Worm (Caenorhabditis elegans) whole organism, young adult: ENCODE measurements around the gene nhr-286.

Source experiments
- B0019.2 ChIP-seq: fragments of 200-800 bp; sonication (Bioruptor generic); conservative IDR thresholded peaks from 2 replicates; pipeline ENCODE4 v1.3.6; 2022; ENCODE audit warnings: missing genetic modification reagents, missing genetic modification characterization, missing compliant biosample characterization
- C17E4.6 ChIP-seq: fragments of 200-800 bp; sonication (Bioruptor generic); IDR thresholded peaks from 2 replicates; pipeline ENCODE4 v1.3.6; 2022; ENCODE audit warnings: missing genetic modification reagents, missing genetic modification characterization, missing compliant biosample characterization
- D2030.7 ChIP-seq: fragments of 200-800 bp; sonication (Bioruptor generic); IDR thresholded peaks from 2 replicates; pipeline ENCODE4 v1.3.6; 2022; ENCODE audit warnings: missing genetic modification reagents, missing genetic modification characterization, missing compliant biosample characterization
- F10E7.11 ChIP-seq: sonication (generic microtip); optimal IDR thresholded peaks from 2 replicates; lab custom pipeline; 2017; ENCODE audit warnings: mild to moderate bottlenecking, missing genetic modification characterization, moderate library complexity, missing compliant biosample characterization
- F22D6.2 ChIP-seq: sonication (generic microtip); optimal IDR thresholded peaks from 2 replicates; lab custom pipeline; 2016; ENCODE audit warnings: mild to moderate bottlenecking, missing genetic modification characterization, missing compliant biosample characterization
- F23B12.7 ChIP-seq: sonication (generic microtip); optimal IDR thresholded peaks from 2 replicates; lab custom pipeline; 2017; ENCODE audit warnings: missing genetic modification characterization, mild to moderate bottlenecking, missing compliant biosample characterization, antibody characterized with exemption, moderate library complexity; ENCODE audit not compliant: insufficient read depth
- F37B4.10 ChIP-seq: fragments of 200-800 bp; sonication (Bioruptor generic); IDR thresholded peaks from 2 replicates; pipeline ENCODE4 v1.3.6; 2022; ENCODE audit warnings: missing genetic modification characterization, missing compliant biosample characterization
- F39B2.1 ChIP-seq: fragments of 200-800 bp; sonication (Bioruptor generic); IDR thresholded peaks from 2 replicates; pipeline ENCODE4 v1.3.6; 2022; ENCODE audit warnings: missing genetic modification reagents, missing genetic modification characterization, missing compliant biosample characterization
- F55B11.4 ChIP-seq: sonication (generic microtip); optimal IDR thresholded peaks from 2 replicates; lab custom pipeline; 2016; ENCODE audit warnings: missing compliant biosample characterization, missing genetic modification characterization, borderline replicate concordance; ENCODE audit not compliant: insufficient read depth
- F57C9.4 ChIP-seq: sonication (generic microtip); optimal IDR thresholded peaks from 2 replicates; lab custom pipeline; 2017; ENCODE audit warnings: mild to moderate bottlenecking, missing genetic modification characterization, missing compliant biosample characterization
- K11D2.4 ChIP-seq: fragments of 200-800 bp; sonication (Bioruptor generic); IDR thresholded peaks from 2 replicates; pipeline ENCODE4 v1.3.6; 2022; ENCODE audit warnings: missing genetic modification reagents, missing genetic modification characterization, missing compliant biosample characterization
- Y53G8AR.9 ChIP-seq: fragments of 200-800 bp; sonication (Bioruptor generic); conservative IDR thresholded peaks from 2 replicates; pipeline ENCODE4 v1.3.6; 2022; ENCODE audit warnings: missing genetic modification reagents, missing genetic modification characterization, missing compliant biosample characterization
- Y67H2A.10 ChIP-seq: fragments of 200-800 bp; sonication (Bioruptor generic); conservative IDR thresholded peaks from 2 replicates; pipeline ENCODE4 v1.3.6; 2022; ENCODE audit warnings: missing genetic modification reagents, missing genetic modification characterization, missing compliant biosample characterization
- ZK185.1 ChIP-seq: sonication (generic microtip); optimal IDR thresholded peaks from 2 replicates; lab custom pipeline; 2016; ENCODE audit warnings: mild to moderate bottlenecking, missing genetic modification characterization, missing compliant biosample characterization; ENCODE audit not compliant: poor library complexity, severe bottlenecking
- cebp-1 ChIP-seq, 2 experiments: fragments of 200-800 bp in 1 of 2; sonication (Bioruptor generic) in 1 of 2; sonication (generic microtip) in 1 of 2; IDR thresholded peaks in 1 of 2; optimal IDR thresholded peaks in 1 of 2; 2 replicates each; pipeline versions ENCODE4 v1.3.6 to Lab custom; 2017 to 2022; ENCODE audit warnings: missing compliant biosample characterization in 2 of 2, missing genetic modification characterization in 2 of 2, mild to moderate bottlenecking in 1 of 2, missing genetic modification reagents in 1 of 2, moderate library complexity in 1 of 2
- egrh-3 ChIP-seq: fragments of 200-800 bp; sonication (Bioruptor generic); IDR thresholded peaks from 2 replicates; pipeline ENCODE4 v1.3.6; 2022; ENCODE audit warnings: missing genetic modification reagents, missing genetic modification characterization, missing compliant biosample characterization
- hlh-26 ChIP-seq: fragments of 200-800 bp; sonication (Bioruptor generic); conservative IDR thresholded peaks from 2 replicates; pipeline ENCODE4 v1.3.6; 2022; ENCODE audit warnings: missing genetic modification reagents, missing genetic modification characterization, missing compliant biosample characterization
- lag-1 ChIP-seq: fragments of 200-800 bp; sonication (Bioruptor generic); IDR thresholded peaks from 2 replicates; pipeline ENCODE4 v1.3.6; 2022; ENCODE audit warnings: missing genetic modification reagents, missing genetic modification characterization, missing compliant biosample characterization
- lin-40 ChIP-seq: sonication (generic microtip); optimal IDR thresholded peaks from 2 replicates; lab custom pipeline; 2016; ENCODE audit warnings: missing genetic modification characterization, mild to moderate bottlenecking, missing compliant biosample characterization, missing genotype, missing genetic modification reagents
- lin-54 ChIP-seq: fragments of 200-800 bp; sonication (Bioruptor generic); optimal IDR thresholded peaks from 2 replicates; lab custom pipeline; 2018; ENCODE audit warnings: mild to moderate bottlenecking, missing genetic modification characterization, missing compliant biosample characterization
- lsl-1 ChIP-seq: fragments of 200-800 bp; sonication (Bioruptor generic); optimal IDR thresholded peaks from 2 replicates; lab custom pipeline; 2018; ENCODE audit warnings: mild to moderate bottlenecking, missing genetic modification characterization, moderate library complexity, missing compliant biosample characterization
- lsy-27 ChIP-seq: sonication (generic microtip); optimal IDR thresholded peaks from 2 replicates; lab custom pipeline; 2017; ENCODE audit warnings: missing genetic modification characterization, mild to moderate bottlenecking, missing compliant biosample characterization, antibody characterized with exemption, missing genotype, borderline replicate concordance; ENCODE audit not compliant: insufficient read depth
- mel-28 ChIP-seq: sonication (generic microtip); optimal IDR thresholded peaks from 2 replicates; lab custom pipeline; 2016; ENCODE audit warnings: borderline replicate concordance, mild to moderate bottlenecking, missing genetic modification characterization, missing compliant biosample characterization
- mes-4 ChIP-seq: sonication (generic microtip); optimal IDR thresholded peaks from 2 replicates; lab custom pipeline; 2016; ENCODE audit warnings: missing genotype, missing genetic modification characterization, missing compliant biosample characterization
- nfyb-1 ChIP-seq: fragments of 200-800 bp; sonication (Bioruptor generic); IDR thresholded peaks from 2 replicates; pipeline ENCODE4 v1.3.6; 2022; ENCODE audit warnings: missing genetic modification reagents, missing genetic modification characterization, missing compliant biosample characterization
- nhr-120 ChIP-seq: fragments of 200-800 bp; sonication (Bioruptor generic); IDR thresholded peaks from 2 replicates; pipeline ENCODE4 v1.3.6; 2022; ENCODE audit warnings: missing genetic modification characterization, missing compliant biosample characterization
- nhr-179 ChIP-seq: sonication (generic microtip); optimal IDR thresholded peaks from 2 replicates; lab custom pipeline; 2016; ENCODE audit warnings: mild to moderate bottlenecking, missing genetic modification characterization, missing compliant biosample characterization
- rpc-1 ChIP-seq, 2 experiments: fragments of 150-350 bp in 1 of 2; sonication (generic microtip) in 1 of 2; optimal IDR thresholded peaks; 2 replicates each; lab custom pipeline; 2014 to 2018; ENCODE audit warnings: missing biosample characterization in 1 of 2, missing genetic modification characterization in 1 of 2, missing genetic modification reagents in 1 of 2, missing genotype in 1 of 2
- sdz-38 ChIP-seq: sonication (generic microtip); optimal IDR thresholded peaks from 2 replicates; lab custom pipeline; 2016; ENCODE audit warnings: missing genotype, missing genetic modification characterization, missing compliant biosample characterization
- snpc-1.1 ChIP-seq: sonication (generic microtip); optimal IDR thresholded peaks from 2 replicates; lab custom pipeline; 2017; ENCODE audit warnings: missing genetic modification characterization, mild to moderate bottlenecking, missing compliant biosample characterization, antibody characterized with exemption, moderate library complexity, missing genotype, missing genetic modification reagents; ENCODE audit not compliant: insufficient read depth
- somi-1 ChIP-seq: fragments of 200-800 bp; sonication (Bioruptor generic); optimal IDR thresholded peaks from 2 replicates; lab custom pipeline; 2018; ENCODE audit warnings: mild to moderate bottlenecking, missing genetic modification characterization, missing compliant biosample characterization
- tbp1 ChIP-seq: fragments of 200-800 bp; sonication (Bioruptor generic); optimal IDR thresholded peaks from 2 replicates; lab custom pipeline; 2018; ENCODE audit warnings: mild to moderate bottlenecking, missing genetic modification characterization, missing compliant biosample characterization
- xnd-1 ChIP-seq: sonication (generic microtip); optimal IDR thresholded peaks from 2 replicates; lab custom pipeline; 2016; ENCODE audit warnings: missing genotype, missing genetic modification reagents, missing genetic modification characterization, missing compliant biosample characterization
- ztf-22 ChIP-seq: fragments of 200-800 bp; sonication (Bioruptor generic); optimal IDR thresholded peaks from 2 replicates; lab custom pipeline; 2018; ENCODE audit warnings: mild to moderate bottlenecking, missing genetic modification characterization, moderate library complexity, missing compliant biosample characterization
- ztf-25 ChIP-seq: fragments of 200-800 bp; sonication (Bioruptor generic); IDR thresholded peaks from 2 replicates; pipeline ENCODE4 v1.3.6; 2022; ENCODE audit warnings: missing genetic modification reagents, missing genetic modification characterization, missing compliant biosample characterization

Gene nhr-286

DNA sequence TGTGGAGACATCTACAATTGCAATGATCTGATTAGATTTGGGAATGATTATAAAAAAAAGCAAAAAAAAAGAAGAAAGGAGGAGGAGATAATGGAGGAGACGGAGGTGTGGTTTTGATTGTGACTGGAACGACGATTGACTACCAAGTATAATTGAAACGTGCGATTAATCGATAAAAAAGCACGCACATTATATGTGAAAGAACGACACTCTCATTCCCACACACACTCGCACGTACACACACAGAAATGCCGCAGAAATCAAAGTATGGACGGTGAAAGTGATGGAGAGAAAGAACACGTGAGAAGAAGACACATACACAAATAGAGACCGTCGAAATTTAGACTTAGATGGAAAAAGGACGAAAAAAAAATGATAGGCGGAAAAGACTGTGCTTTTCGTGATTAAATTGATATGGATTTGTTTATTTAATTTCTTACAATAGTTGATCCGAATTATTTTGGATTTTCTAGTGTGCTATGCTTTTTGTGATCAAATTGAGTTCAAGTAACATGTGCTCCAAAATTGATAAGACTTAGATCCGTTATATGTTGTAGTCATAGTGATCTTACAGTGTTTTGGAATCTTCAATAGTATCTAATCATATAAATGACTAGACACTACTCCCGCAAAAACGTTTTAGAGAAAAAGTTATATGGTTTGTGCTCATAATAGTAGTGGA lies 2.5 kb upstream of the nhr-286 start, which contains the start of gene nhr-135 (continued):
- TF ChIP-seq ztf-25 (GFP tag; lab: Robert Waterston, UW) = no peak
- no peak for TF ChIP-seq lag-1 (GFP tag; lab: Robert Waterston, UW)
- TF ChIP-seq ztf-22 = no peak
- peak; percentile 38 for TF ChIP-seq ZK185.1 (tag; lab: Kevin White, UChicago)
- no peak for TF ChIP-seq F55B11.4 (tag; lab: Kevin White, UChicago)
- TF ChIP-seq sdz-38 = no peak
- TF ChIP-seq cebp-1 (GFP tag; IDR thresholded peaks at IDR 0.05; lab: Robert Waterston, UW) = 0 out of 2 replicates have a peak, but pooled peaks have one; percentile 26
- TF ChIP-seq cebp-1 (tag; optimal IDR thresholded peaks at IDR 0.05; lab: Kevin White, UChicago) = peak; percentile 71
- TF ChIP-seq lsy-27 (tag; lab: Kevin White, UChicago) = no peak
- TF ChIP-seq F57C9.4 (tag; lab: Kevin White, UChicago) = no peak
- TF ChIP-seq lsl-1 = no peak
- peak; percentile 72; the same call in 1 of the 2 replicates for TF ChIP-seq nfyb-1 (GFP tag; lab: Robert Waterston, UW)
- TF ChIP-seq nhr-179 = no peak
- TF ChIP-seq snpc-1.1 (tag; lab: Kevin White, UChicago) = no peak
- peak; percentile 48 for TF ChIP-seq F22D6.2
- no peak for TF ChIP-seq egrh-3 (GFP tag; lab: Robert Waterston, UW)
- TF ChIP-seq D2030.7 (GFP tag; lab: Robert Waterston, UW) = no peak
- peak; percentile 34; the same call in 1 of the 2 replicates for TF ChIP-seq Y53G8AR.9 (GFP tag; lab: Robert Waterston, UW)
- no peak for TF ChIP-seq hlh-26 (GFP tag; lab: Robert Waterston, UW)
- TF ChIP-seq C17E4.6 (GFP tag; lab: Robert Waterston, UW) = no peak
- no peak for TF ChIP-seq B0019.2 (GFP tag; lab: Robert Waterston, UW)
- no peak for TF ChIP-seq K11D2.4 (GFP tag; lab: Robert Waterston, UW)
- TF ChIP-seq rpc-1 (optimal IDR thresholded peaks at IDR 0.05; lab: Kevin White, UChicago) = no peak
- no peak for TF ChIP-seq rpc-1 (tag; optimal IDR thresholded peaks at IDR 0.05; lab: Kevin White, UChicago)
- no peak for TF ChIP-seq F39B2.1
- TF ChIP-seq lin-54 = no peak
- TF ChIP-seq mel-28 (tag; lab: Kevin White, UChicago) = no peak
- no peak for TF ChIP-seq Y67H2A.10 (GFP tag; lab: Robert Waterston, UW)
- TF ChIP-seq mes-4 (tag; lab: Kevin White, UChicago) = no peak
- TF ChIP-seq F23B12.7 (tag; lab: Kevin White, UChicago) = no peak
- TF ChIP-seq tbp1 (GFP tag; lab: Kevin White, UChicago) = peak; percentile 39
- no peak for TF ChIP-seq nhr-120 (GFP tag; lab: Robert Waterston, UW)
- TF ChIP-seq xnd-1 (tag; lab: Kevin White, UChicago) = no peak
- no peak for TF ChIP-seq F37B4.10 (GFP tag; lab: Robert Waterston, UW)
- TF ChIP-seq F10E7.11 (tag; lab: Kevin White, UChicago) = no peak

DNA sequence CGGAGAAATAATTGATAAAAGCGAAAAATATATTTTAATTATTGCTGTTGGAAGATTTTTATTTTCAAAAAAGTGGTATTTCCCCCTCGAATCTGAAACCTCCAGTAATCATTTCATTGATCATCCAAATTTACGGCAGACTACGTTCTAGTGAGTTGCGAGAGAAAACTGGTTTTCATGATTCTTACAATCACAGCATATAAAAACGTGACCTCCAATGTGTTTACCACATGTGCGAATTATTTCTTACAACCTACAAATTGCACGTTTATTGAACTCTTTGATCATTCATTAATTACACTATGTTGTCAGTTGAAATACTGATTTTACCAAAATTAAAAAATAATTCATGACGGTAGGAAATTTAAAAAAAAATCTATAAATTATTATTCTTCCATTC lies 2.2 kb downstream of the nhr-286 start:
- TF ChIP-seq lin-40 (tag; lab: Kevin White, UChicago) (peak; percentile 28), cebp-1 (GFP tag; IDR thresholded peaks at IDR 0.05; lab: Robert Waterston, UW) (no peak), cebp-1 (tag; optimal IDR thresholded peaks at IDR 0.05; lab: Kevin White, UChicago) (peak; percentile 16), somi-1 (GFP tag; lab: Kevin White, UChicago) (peak; percentile 70), snpc-1.1 (tag; lab: Kevin White, UChicago) (no peak)
